Worm (Caenorhabditis elegans): ENCODE data around the gene Y54H5A.2.

ce11 chrIII:5169699-5170098, 20.3 kb upstream of the Y54H5A.2 start, which contains the start of gene ulp-1:
- no peak for TF ChIP-seq aly-1 (tag; optimal IDR thresholded peaks at IDR 0.05)
- TF ChIP-seq hnd-1 (tag; optimal IDR thresholded peaks at IDR 0.05) = no peak
- TF ChIP-seq ama-1 (optimal IDR thresholded peaks at IDR 0.05) = no peak
- TF ChIP-seq flt-1 (GFP tag; IDR thresholded peaks at IDR 0.05) = no peak
- no peak for TF ChIP-seq ceh-36 (tag; optimal IDR thresholded peaks at IDR 0.05)
- no peak for TF ChIP-seq tbx-11 (GFP tag; IDR thresholded peaks at IDR 0.05)
- no peak for TF ChIP-seq B0310.2 (tag; optimal IDR thresholded peaks at IDR 0.05)
- TF ChIP-seq hmbx-1 (tag; optimal IDR thresholded peaks at IDR 0.05) = no peak
- no peak for TF ChIP-seq F13C5.2 (tag; optimal IDR thresholded peaks at IDR 0.05)
- no peak for TF ChIP-seq pes-1 (GFP tag; IDR thresholded peaks at IDR 0.05)

Measured in whole organism, early embryonic.